Fruit fly (Drosophila melanogaster): ENCODE results near the gene form3.

The form3 gene

DNA sequence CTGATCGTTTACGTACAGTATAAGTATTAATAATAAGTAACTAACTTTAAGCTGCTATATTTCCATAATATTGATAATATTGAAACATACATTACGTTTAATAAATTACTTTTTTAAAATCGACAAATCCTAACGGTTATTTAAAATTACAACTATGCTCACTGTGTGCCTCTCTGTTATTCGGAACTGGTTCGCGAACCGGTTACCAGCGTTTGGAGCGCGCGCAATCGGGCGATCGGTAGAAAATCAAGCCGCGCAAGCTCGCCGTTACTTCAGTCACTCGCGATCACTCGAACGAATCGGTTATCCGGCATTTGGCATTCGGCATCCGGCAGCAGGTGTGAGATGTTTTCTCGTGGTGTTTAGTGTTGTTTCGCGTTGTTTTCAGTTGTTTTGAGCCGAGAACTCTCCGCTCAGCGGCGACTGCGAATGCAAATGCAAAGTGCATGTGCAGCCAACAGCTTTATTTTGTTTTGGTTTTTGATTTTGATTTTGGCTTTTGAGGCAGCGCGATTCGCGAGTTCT lies at the start of gene form3:
form3 (plus strand) TSS at position 271 of the 525 bp plus-strand sequence.
- TF ChIP-seq CG8478 (optimal IDR thresholded peaks at IDR 0.05) (no peak), EcR (GFP tag; optimal IDR thresholded peaks at IDR 0.05) (no peak), usp (GFP tag; optimal IDR thresholded peaks at IDR 0.05) (no peak), pan (optimal IDR thresholded peaks at IDR 0.05) (no peak), Dll (optimal IDR thresholded peaks at IDR 0.05) (no peak), psq (optimal IDR thresholded peaks at IDR 0.05) (no peak)

DNA sequence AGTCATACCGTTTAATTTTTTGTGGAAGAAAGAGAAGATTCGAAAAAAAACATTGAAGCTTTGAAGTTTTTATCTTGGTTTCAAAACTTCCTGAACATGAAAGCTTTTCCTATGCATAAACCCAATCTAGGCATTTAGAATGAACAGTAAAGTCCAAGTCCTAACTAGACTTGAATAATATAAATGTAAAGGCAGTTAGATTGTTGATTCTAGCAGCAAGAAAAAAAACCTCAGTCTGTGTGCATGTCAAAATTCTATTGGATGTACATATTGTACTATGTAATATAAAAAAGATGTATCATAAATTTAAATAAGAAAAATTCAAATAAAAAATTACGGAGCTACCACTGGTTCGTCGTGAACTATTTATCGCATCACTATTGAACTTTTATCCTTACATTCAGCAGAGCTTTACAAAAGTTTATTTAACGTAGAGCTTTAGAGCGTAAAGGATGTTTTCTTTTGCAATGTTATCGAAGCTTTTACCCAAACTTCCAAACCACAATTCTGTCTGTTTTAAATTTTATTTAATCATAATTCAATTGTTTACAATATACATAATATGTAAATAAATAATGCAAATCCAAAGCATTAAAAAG lies 36.1 kb upstream of the form3 start:
- no peak for TF ChIP-seq usp (GFP tag; optimal IDR thresholded peaks at IDR 0.05)
- no peak for TF ChIP-seq psq (optimal IDR thresholded peaks at IDR 0.05)
- TF ChIP-seq EcR (GFP tag; optimal IDR thresholded peaks at IDR 0.05), result no peak
- TF ChIP-seq Dll (optimal IDR thresholded peaks at IDR 0.05), result no peak
- TF ChIP-seq pan (optimal IDR thresholded peaks at IDR 0.05), result no peak
- TF ChIP-seq CG8478 (optimal IDR thresholded peaks at IDR 0.05), result no peak

DNA sequence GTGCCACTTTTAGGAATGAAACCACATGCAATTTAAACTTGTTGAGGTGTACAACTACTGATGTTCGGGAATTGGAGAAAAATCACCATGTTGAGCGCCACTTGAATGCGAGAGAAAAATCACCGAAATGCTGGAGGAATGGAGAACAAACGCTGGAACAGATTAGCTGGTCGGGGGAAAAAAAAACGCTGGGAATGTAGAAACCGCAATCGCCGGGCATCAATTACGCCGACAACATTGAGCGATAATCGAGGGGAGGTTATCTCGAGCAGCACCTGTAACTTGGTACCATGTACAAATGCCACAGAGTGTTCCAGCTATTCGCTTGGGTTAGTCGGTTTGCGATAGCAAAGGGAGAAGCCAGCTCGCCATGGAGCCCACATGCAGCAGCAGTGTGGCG lies 28.6 kb upstream of the form3 start, which contains the start of gene CG14823:
CG14823 (plus strand) TSS at position 301 of the 400 bp plus-strand sequence.
- TF ChIP-seq psq (optimal IDR thresholded peaks at IDR 0.05) (no peak), EcR (GFP tag; optimal IDR thresholded peaks at IDR 0.05) (no peak), pan (optimal IDR thresholded peaks at IDR 0.05) (no peak), Dll (optimal IDR thresholded peaks at IDR 0.05) (no peak), CG8478 (optimal IDR thresholded peaks at IDR 0.05) (no peak), usp (GFP tag; optimal IDR thresholded peaks at IDR 0.05) (no peak)

DNA sequence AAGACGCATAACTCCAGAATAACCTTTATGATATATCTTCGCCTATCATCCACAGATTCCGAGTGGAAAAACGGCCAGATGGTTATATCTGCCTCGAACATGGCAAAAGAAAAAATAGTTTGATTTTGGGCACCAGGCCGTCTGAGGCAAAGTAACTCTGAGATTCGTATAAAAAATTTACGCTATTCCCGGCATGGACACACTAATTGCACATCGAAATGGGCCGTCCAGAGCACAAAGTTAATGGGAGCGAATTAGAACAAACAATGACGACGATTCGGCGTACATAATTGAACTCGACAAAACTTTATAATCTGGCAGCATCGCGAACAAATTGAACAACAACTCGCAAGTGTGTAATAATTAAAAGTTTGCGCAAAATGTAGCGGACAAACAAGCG lies 25.5 kb upstream of the form3 start, which contains the start of gene CG32391:
CG32391 (minus strand) TSS at position 101 of the 400 bp plus-strand sequence.
- TF ChIP-seq Dll (optimal IDR thresholded peaks at IDR 0.05), result no peak
- no peak for TF ChIP-seq psq (optimal IDR thresholded peaks at IDR 0.05)
- TF ChIP-seq usp (GFP tag; optimal IDR thresholded peaks at IDR 0.05), result no peak

DNA sequence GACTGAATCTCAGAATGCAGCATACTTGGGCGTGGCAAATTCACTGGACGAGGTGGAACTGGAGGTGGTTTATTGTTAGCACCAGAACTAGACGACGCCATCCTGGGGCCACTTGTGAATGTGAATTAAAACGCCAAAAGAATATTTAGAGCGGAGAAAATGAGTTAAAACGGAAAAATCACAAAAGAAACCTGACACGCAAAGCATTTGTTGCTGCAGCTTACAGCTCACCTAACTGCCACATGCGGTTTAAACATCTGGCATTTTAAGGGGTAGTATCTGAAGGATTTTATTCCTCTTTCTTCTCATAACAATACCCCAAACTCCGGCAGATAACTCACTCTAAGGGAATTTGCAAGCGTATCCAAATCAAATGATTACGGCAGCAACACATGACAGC lies 19.5 kb upstream of the form3 start, which contains the start of gene CG34030:
CG34030 (minus strand) TSS at position 101 of the 400 bp plus-strand sequence.
- TF ChIP-seq pan (optimal IDR thresholded peaks at IDR 0.05) (no peak), Dll (optimal IDR thresholded peaks at IDR 0.05) (no peak), usp (GFP tag; optimal IDR thresholded peaks at IDR 0.05) (no peak), psq (optimal IDR thresholded peaks at IDR 0.05) (no peak), CG8478 (optimal IDR thresholded peaks at IDR 0.05) (no peak), EcR (GFP tag; optimal IDR thresholded peaks at IDR 0.05) (no peak)

DNA sequence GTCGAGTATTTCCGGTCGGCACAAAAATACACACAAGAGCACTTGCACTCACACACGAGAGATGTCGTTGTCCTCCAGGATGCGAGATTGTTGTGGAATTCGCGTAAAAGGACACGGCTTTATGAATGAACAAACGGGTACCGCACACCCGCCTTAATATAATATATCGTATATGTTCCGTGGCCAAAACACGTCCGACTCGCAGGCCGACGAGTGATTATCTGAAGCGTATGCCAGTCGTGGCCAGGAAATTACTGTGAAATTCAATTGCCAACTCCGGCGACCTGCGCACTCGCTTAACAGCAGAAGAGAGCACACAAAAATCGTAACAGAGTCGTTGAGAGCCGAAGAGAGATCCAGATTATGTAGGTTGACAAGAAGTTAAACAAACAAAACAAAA lies 17.4 kb upstream of the form3 start, which contains the start of gene CG8641:
CG8641 (minus strand) TSS at position 205 of the 400 bp plus-strand sequence.
- TF ChIP-seq usp (GFP tag; optimal IDR thresholded peaks at IDR 0.05), result no peak
- no peak for TF ChIP-seq pan (optimal IDR thresholded peaks at IDR 0.05)
- no peak for TF ChIP-seq CG8478 (optimal IDR thresholded peaks at IDR 0.05)
- no peak for TF ChIP-seq psq (optimal IDR thresholded peaks at IDR 0.05)
- TF ChIP-seq EcR (GFP tag; optimal IDR thresholded peaks at IDR 0.05), result no peak
- no peak for TF ChIP-seq Dll (optimal IDR thresholded peaks at IDR 0.05)

DNA sequence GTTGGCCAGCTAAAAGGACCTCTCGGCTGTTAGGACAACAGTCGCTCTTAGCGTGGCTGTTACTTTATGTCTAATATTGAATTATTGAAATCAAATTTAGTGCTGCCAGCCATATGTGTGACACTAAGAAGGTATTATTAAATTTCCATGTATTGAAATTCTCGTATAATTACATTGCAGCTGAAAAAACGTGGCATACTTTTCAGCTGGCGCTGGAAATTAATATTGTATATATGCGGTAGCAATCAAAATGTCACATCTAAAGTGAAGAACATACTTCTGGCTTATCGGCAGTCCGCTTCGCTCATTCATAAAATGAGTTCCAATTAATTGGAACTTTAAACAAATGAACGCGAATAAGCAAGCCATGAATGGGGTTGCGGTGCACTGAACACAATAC lies 12.4 kb upstream of the form3 start:
- TF ChIP-seq CG8478 (optimal IDR thresholded peaks at IDR 0.05), result no peak
- no peak for TF ChIP-seq usp (GFP tag; optimal IDR thresholded peaks at IDR 0.05)
- no peak for TF ChIP-seq pan (optimal IDR thresholded peaks at IDR 0.05)

DNA sequence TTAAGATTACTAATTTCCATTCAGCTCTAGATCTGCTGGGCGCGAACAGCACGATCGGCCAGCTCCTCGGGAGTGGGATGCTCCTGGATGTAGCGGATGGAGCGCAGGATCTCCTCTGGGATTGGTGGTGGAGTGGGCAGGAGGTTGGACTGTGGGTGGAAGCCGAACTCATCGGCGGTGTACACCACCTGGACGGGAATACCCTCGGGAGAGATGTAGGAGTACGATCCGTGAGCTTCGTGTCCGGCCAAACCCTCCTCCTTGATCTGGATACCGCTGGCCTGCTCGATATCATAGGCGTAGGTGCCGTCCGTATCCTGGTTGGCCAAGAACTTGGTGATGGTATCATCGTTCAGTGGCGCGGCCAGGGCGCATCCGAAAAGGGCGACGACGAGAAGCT lies 8.5 kb upstream of the form3 start:
- no peak for TF ChIP-seq pan (optimal IDR thresholded peaks at IDR 0.05)
- TF ChIP-seq EcR (GFP tag; optimal IDR thresholded peaks at IDR 0.05), result no peak
- no peak for TF ChIP-seq psq (optimal IDR thresholded peaks at IDR 0.05)
- no peak for TF ChIP-seq Dll (optimal IDR thresholded peaks at IDR 0.05)
- no peak for TF ChIP-seq CG8478 (optimal IDR thresholded peaks at IDR 0.05)
- no peak for TF ChIP-seq usp (GFP tag; optimal IDR thresholded peaks at IDR 0.05)

DNA sequence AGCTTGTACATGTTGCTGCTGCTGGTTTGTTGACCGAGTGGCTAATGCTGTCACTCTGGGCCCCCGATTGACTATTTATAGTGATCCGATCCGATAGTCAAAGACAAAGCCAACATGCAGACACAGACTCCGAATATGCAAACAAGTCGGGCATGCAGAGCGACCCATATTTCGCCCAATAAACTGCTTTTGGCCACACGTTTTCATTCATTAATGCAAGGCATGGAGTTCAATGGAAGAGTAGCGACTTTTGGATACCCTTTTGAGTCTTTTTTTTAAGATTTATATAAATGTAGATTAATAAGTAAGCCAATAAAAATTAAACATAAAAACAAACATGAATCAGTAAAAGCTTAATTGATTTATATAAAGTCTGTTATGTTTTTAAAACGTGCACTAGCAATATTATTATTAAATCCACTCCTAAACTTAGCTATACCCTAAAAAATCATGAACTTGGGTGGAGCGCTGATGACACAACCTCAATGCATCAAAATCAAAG lies 8.0 kb upstream of the form3 start, which contains the start of gene Cpr65Ea:
Cpr65Ea (minus strand) TSS at position 51 of the 502 bp plus-strand sequence.
- TF ChIP-seq psq (optimal IDR thresholded peaks at IDR 0.05) (no peak), usp (GFP tag; optimal IDR thresholded peaks at IDR 0.05) (no peak), EcR (GFP tag; optimal IDR thresholded peaks at IDR 0.05) (no peak), Dll (optimal IDR thresholded peaks at IDR 0.05) (no peak), pan (optimal IDR thresholded peaks at IDR 0.05) (no peak), CG8478 (optimal IDR thresholded peaks at IDR 0.05) (no peak)

DNA sequence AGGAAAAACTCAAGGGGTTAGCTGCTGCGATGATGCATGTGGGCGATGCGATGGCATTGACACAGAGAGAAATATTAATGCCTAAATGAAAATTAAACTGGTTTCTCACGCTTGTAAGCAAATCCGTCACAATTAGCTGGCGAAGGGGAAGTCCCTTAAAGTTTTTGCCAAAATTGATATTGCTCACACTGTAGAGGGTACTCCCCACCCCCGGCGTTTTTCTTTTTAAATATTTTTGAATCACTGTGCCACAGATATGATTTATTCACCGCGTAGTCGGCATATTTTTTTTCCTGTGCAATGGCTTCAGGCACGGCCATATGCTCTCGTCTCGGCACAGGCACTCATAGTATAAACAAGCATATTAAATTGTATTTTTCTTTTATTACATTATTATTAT lies 7.3 kb upstream of the form3 start:
- TF ChIP-seq usp (GFP tag; optimal IDR thresholded peaks at IDR 0.05) (no peak), CG8478 (optimal IDR thresholded peaks at IDR 0.05) (no peak), pan (optimal IDR thresholded peaks at IDR 0.05) (no peak), EcR (GFP tag; optimal IDR thresholded peaks at IDR 0.05) (no peak)

DNA sequence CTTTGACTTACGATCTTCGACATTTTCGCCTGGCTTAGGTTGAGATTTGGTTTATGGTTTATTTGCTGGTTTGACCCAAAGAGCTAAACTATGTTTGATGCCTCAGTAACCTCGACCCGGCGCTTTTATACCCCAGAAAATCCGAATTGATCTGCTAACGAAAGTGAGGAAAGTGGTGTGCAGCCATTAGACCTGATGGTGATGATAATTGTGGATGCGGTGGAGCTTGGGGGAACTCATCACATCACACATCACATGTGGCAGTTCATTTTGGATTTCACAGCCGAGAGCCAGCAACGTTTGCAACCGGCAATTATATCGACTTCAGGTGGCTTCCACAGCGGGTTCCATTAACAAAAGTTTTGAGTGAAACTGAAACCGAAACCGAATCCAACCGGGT lies 5.9 kb upstream of the form3 start, which contains the start of gene Cpr65Eb:
Cpr65Eb (minus strand) TSS at position 101 of the 400 bp plus-strand sequence.
- TF ChIP-seq Dll (optimal IDR thresholded peaks at IDR 0.05) (no peak), psq (optimal IDR thresholded peaks at IDR 0.05) (no peak), usp (GFP tag; optimal IDR thresholded peaks at IDR 0.05) (no peak), EcR (GFP tag; optimal IDR thresholded peaks at IDR 0.05) (no peak), CG8478 (optimal IDR thresholded peaks at IDR 0.05) (no peak), pan (optimal IDR thresholded peaks at IDR 0.05) (no peak)

DNA sequence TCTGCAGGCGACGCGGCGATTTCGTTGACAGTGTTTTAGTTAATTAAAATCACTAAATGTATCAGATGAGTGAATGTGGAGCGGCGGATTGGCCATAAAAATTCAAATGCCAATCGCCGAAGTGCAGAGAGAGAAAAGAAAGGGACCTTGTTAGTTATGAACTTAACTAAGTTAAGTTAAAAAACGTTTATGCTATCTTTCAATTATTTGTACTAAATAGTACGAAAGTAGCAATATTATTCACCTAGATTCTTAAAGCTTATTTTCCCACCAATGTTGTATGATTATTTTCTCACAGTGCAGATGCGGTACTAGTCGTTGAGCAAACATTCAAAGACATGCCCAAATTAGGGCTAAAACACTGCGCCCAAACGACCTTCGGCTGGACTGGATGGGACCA lies 3.9 kb upstream of the form3 start:
- TF ChIP-seq psq (optimal IDR thresholded peaks at IDR 0.05) (no peak), Dll (optimal IDR thresholded peaks at IDR 0.05) (no peak), pan (optimal IDR thresholded peaks at IDR 0.05) (no peak), CG8478 (optimal IDR thresholded peaks at IDR 0.05) (no peak), EcR (GFP tag; optimal IDR thresholded peaks at IDR 0.05) (no peak), usp (GFP tag; optimal IDR thresholded peaks at IDR 0.05) (no peak)

Data from whole organism.